Worm (Caenorhabditis elegans) whole organism, L2 larva: ENCODE data around the gene rmd-1.

Experiments
- fos-1 ChIP-seq: fragments of 150-350 bp; optimal IDR thresholded peaks from 2 replicates; lab custom pipeline; 2014; ENCODE audit warnings: missing biosample characterization, missing genetic modification characterization
- gmeb-1 ChIP-seq: fragments of 150-350 bp; optimal IDR thresholded peaks from 2 replicates; lab custom pipeline; 2014; ENCODE audit warnings: missing biosample characterization, missing genetic modification characterization
- lin-11 ChIP-seq: fragments of 150-350 bp; sonication (generic microtip); optimal IDR thresholded peaks from 2 replicates; lab custom pipeline; 2014; ENCODE audit warnings: missing biosample characterization, missing genetic modification characterization, inconsistent platforms, mixed read lengths
- mdl-1 ChIP-seq, 2 experiments: fragments of 150-350 bp in 1 of 2; sonication (generic microtip) in 1 of 2; optimal IDR thresholded peaks; 2 replicates each; lab custom pipeline; 2017; ENCODE audit warnings: missing biosample characterization in 2 of 2, missing genetic modification characterization in 2 of 2
- nhr-21 ChIP-seq: fragments of 150-350 bp; optimal IDR thresholded peaks from 2 replicates; lab custom pipeline; 2014; ENCODE audit warnings: missing biosample characterization, missing genetic modification characterization
- peb-1 ChIP-seq: fragments of 150-350 bp; optimal IDR thresholded peaks from 2 replicates; lab custom pipeline; 2014; ENCODE audit warnings: missing biosample characterization, missing genetic modification characterization
- snpc-4 ChIP-seq: fragments of 150-350 bp; optimal IDR thresholded peaks from 2 replicates; lab custom pipeline; 2014; ENCODE audit warnings: missing biosample characterization, missing genetic modification characterization

DNA sequence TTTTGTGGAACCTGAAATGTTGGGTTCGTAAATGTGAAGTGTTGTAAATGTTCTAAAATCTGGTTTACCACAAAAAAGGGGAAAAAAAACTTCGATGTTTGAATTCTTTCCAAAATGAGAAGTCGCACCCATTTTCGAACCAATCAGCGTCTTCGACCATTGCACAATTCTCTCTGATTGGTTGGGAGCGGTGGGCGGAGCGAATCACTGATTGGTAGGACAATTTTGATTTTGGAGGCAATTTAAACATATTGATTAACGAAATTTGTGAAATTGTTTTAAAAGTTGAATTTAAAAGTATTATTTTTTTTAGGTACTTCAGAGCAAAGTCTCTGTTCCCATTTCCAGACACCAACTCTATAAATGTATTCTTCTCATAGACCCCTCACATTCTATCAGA is 30.2 kb downstream of the rmd-1 start:
- TF ChIP-seq mdl-1 (tag; optimal IDR thresholded peaks at IDR 0.05; lab: Kevin White, UChicago) (no peak), nhr-21 (tag; lab: Kevin White, UChicago) (no peak), fos-1 (no peak), lin-11 (tag; lab: Kevin White, UChicago) (no peak), gmeb-1 (tag; lab: Kevin White, UChicago) (no peak), snpc-4 (tag; lab: Kevin White, UChicago) (no peak), peb-1 (tag; lab: Kevin White, UChicago) (no peak)
